Fruit fly (Drosophila melanogaster) whole organism, adult: ENCODE data around the gene Snmp2.
A peak's percentile ranks its signal among the peaks of the same experiment; 100 is the strongest.

ENCODE experiments used
- CG11617 ChIP-seq: fragments of 200-800 bp; sonication (Bioruptor generic); optimal IDR thresholded peaks from 2 replicates; lab custom pipeline; 2017; ENCODE audit warnings: mild to moderate bottlenecking, missing biosample characterization, missing genetic modification reagents, missing genetic modification characterization
- CG12768 ChIP-seq: fragments of 200-800 bp; sonication (Bioruptor generic); optimal IDR thresholded peaks from 2 replicates; lab custom pipeline; 2017; ENCODE audit warnings: missing biosample characterization, missing genetic modification characterization, mild to moderate bottlenecking, moderate library complexity, missing genetic modification reagents
- CG14711 ChIP-seq: fragments of 200-800 bp; sonication (Bioruptor generic); optimal IDR thresholded peaks from 2 replicates; lab custom pipeline; 2018; ENCODE audit warnings: missing biosample characterization, mild to moderate bottlenecking, missing genetic modification characterization, moderate library complexity
- CG1620 ChIP-seq: fragments of 200-800 bp; sonication (Bioruptor generic); optimal IDR thresholded peaks from 2 replicates; lab custom pipeline; 2016; ENCODE audit warnings: missing biosample characterization, missing genetic modification characterization
- CG33017 ChIP-seq: fragments of 200-800 bp; sonication (Bioruptor generic); optimal IDR thresholded peaks from 2 replicates; lab custom pipeline; 2018; ENCODE audit warnings: missing biosample characterization, mild to moderate bottlenecking, missing genetic modification characterization, moderate library complexity
- CG5204 ChIP-seq: fragments of 200-800 bp; sonication (Bioruptor generic); optimal IDR thresholded peaks from 2 replicates; lab custom pipeline; 2016; ENCODE audit warnings: missing biosample characterization, missing genetic modification characterization
- CG7045 ChIP-seq: fragments of 200-800 bp; sonication (Bioruptor generic); optimal IDR thresholded peaks from 2 replicates; lab custom pipeline; 2017; ENCODE audit warnings: missing biosample characterization, mild to moderate bottlenecking, missing genetic modification characterization
- CG7101 ChIP-seq: fragments of 200-800 bp; sonication (Bioruptor generic); optimal IDR thresholded peaks from 2 replicates; lab custom pipeline; 2018; ENCODE audit warnings: missing biosample characterization, mild to moderate bottlenecking, missing genetic modification characterization, moderate library complexity
- Clk ChIP-seq: fragments of 200-800 bp; sonication (Bioruptor generic); optimal IDR thresholded peaks from 2 replicates; lab custom pipeline; 2017; ENCODE audit warnings: missing biosample characterization, missing genetic modification characterization
- Crg-1 ChIP-seq: fragments of 200-800 bp; sonication (Bioruptor generic); optimal IDR thresholded peaks from 2 replicates; lab custom pipeline; 2016; ENCODE audit warnings: missing biosample characterization, missing genetic modification characterization
- Hr96 ChIP-seq: fragments of 200-800 bp; sonication (Bioruptor generic); optimal IDR thresholded peaks from 2 replicates; lab custom pipeline; 2016; ENCODE audit warnings: missing biosample characterization, missing genetic modification characterization
- Mnt ChIP-seq: fragments of 200-800 bp; sonication (Bioruptor generic); optimal IDR thresholded peaks from 2 replicates; lab custom pipeline; 2016; ENCODE audit warnings: missing biosample characterization, mild to moderate bottlenecking, missing genetic modification characterization
- bab1 ChIP-seq: fragments of 200-800 bp; sonication (Bioruptor generic); optimal IDR thresholded peaks from 3 replicates; lab custom pipeline; 2019; ENCODE audit warnings: missing biosample characterization, mild to moderate bottlenecking, missing genetic modification characterization, moderate library complexity
- cic ChIP-seq: fragments of 200-800 bp; sonication (Bioruptor generic); optimal IDR thresholded peaks from 2 replicates; lab custom pipeline; 2017; ENCODE audit warnings: missing biosample characterization, mild to moderate bottlenecking, missing genetic modification characterization, moderate library complexity
- cnc ChIP-seq, 2 experiments: fragments of >200 bp; optimal IDR thresholded peaks; 2 replicates each; lab custom pipeline; 2017
- kay ChIP-seq: fragments of 200-800 bp; sonication (Bioruptor generic); peaks from one replicate; lab custom pipeline; 2016; ENCODE audit warnings: missing biosample characterization, missing genetic modification characterization, borderline replicate concordance
- ovo ChIP-seq: fragments of 200-800 bp; sonication (Bioruptor generic); optimal IDR thresholded peaks from 2 replicates; lab custom pipeline; 2016; ENCODE audit warnings: missing biosample characterization, missing genetic modification characterization
- pad ChIP-seq: fragments of 200-800 bp; sonication (Bioruptor generic); optimal IDR thresholded peaks from 3 replicates; lab custom pipeline; 2017; ENCODE audit warnings: missing biosample characterization, missing genetic modification characterization, mild to moderate bottlenecking, moderate library complexity, missing genetic modification reagents
- tj ChIP-seq: fragments of 200-800 bp; sonication (Bioruptor generic); optimal IDR thresholded peaks from 3 replicates; lab custom pipeline; 2017; ENCODE audit warnings: missing biosample characterization, mild to moderate bottlenecking, missing genetic modification characterization, moderate library complexity
- toe ChIP-seq: fragments of 200-800 bp; sonication (Bioruptor generic); optimal IDR thresholded peaks from 2 replicates; lab custom pipeline; 2016; ENCODE audit warnings: missing biosample characterization, missing genetic modification characterization

The Snmp2 gene

DNA sequence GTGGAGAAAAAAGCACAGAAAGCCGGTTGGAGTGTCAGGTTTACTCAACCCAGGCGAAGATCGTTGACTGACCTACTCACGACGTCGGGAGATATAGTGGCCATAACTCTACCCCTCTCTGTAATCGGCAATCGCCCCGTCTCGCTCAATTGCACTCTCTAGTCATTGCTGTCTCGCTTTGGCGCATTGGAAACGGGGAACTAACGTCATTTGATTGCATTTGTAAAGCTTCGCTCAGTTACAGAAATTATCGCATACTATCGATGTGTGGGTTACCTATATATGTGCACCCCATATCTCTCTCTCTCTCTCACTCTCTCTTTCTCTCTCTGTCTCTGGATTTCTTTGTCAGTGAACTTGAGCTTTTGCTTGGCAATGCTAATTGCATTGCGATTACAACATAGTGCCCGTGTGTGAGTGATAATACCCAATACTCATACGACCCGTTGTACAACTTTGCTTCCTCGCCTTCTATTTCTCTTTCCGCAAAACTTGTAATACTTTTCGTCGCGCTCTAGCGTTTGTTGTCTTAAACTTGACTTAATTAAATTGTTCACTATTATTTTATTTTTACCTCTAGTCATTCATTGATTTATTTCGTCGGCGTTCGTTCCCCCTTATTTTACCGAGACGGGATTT, 29.4 kb upstream of the Snmp2 start:
- TF ChIP-seq CG5204 (GFP tag; lab: Kevin White, UChicago) (no peak), Crg-1 (GFP tag; lab: Kevin White, UChicago) (no peak), Mnt (peak; percentile 62), Hr96 (GFP tag; lab: Kevin White, UChicago) (no peak), CG14711 (tag; lab: Kevin White, UChicago) (no peak), pad (GFP tag; lab: Kevin White, UChicago) (peak; percentile 100), CG1620 (no peak), CG11617 (no peak), CG12768 (GFP tag; lab: Kevin White, UChicago) (peak; percentile 65), Clk (GFP tag; lab: Kevin White, UChicago) (peak; percentile 70), cic (GFP tag; lab: Kevin White, UChicago) (peak; percentile 99), kay (peak; percentile 88), CG33017 (tag; lab: Kevin White, UChicago) (peak; percentile 23), CG7101 (tag; lab: Kevin White, UChicago) (peak; percentile 28), tj (peak; percentile 71)

DNA sequence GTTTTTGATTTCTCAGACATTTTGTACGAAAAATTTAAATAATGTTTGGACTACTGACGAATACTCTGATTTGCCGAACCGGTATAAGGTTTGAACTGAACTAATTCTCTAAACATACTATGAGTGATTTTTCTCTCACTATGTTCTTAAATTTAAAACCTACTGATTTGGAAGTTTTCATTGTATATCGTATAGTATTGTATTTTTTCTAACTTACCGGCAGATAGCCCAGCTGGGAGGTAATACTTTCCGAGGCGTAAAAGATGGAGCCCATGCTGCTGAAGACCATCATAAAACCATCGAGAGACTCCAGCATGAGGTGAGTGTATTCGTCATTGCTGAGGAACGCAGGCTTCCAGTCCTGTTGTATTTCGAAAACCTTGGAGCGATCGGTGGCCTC, 25.4 kb upstream of the Snmp2 start, which contains the start of gene CG32371:
TSS of gene CG32371 (minus strand) at position 101 of the 400 bp plus-strand sequence.
- TF ChIP-seq ovo = no peak
- TF ChIP-seq CG11617 = no peak
- TF ChIP-seq CG5204 (GFP tag; lab: Kevin White, UChicago) = no peak
- TF ChIP-seq Hr96 (GFP tag; lab: Kevin White, UChicago) = no peak
- TF ChIP-seq CG14711 (tag; lab: Kevin White, UChicago) = no peak
- no peak for TF ChIP-seq CG7045 (GFP tag; lab: Kevin White, UChicago)
- TF ChIP-seq kay = no peak
- TF ChIP-seq CG7101 (tag; lab: Kevin White, UChicago) = no peak
- no peak for TF ChIP-seq cnc (optimal IDR thresholded peaks at IDR 0.05; lab: Kevin White, UChicago)
- no peak for TF ChIP-seq cic (GFP tag; lab: Kevin White, UChicago)
- TF ChIP-seq CG1620 = no peak
- TF ChIP-seq pad (GFP tag; lab: Kevin White, UChicago) = no peak
- no peak for TF ChIP-seq Clk (GFP tag; lab: Kevin White, UChicago)
- no peak for TF ChIP-seq Mnt
- TF ChIP-seq CG12768 (GFP tag; lab: Kevin White, UChicago) = no peak
- no peak for TF ChIP-seq Crg-1 (GFP tag; lab: Kevin White, UChicago)
- no peak for TF ChIP-seq toe (GFP tag; lab: Kevin White, UChicago)
- TF ChIP-seq bab1 = no peak

DNA sequence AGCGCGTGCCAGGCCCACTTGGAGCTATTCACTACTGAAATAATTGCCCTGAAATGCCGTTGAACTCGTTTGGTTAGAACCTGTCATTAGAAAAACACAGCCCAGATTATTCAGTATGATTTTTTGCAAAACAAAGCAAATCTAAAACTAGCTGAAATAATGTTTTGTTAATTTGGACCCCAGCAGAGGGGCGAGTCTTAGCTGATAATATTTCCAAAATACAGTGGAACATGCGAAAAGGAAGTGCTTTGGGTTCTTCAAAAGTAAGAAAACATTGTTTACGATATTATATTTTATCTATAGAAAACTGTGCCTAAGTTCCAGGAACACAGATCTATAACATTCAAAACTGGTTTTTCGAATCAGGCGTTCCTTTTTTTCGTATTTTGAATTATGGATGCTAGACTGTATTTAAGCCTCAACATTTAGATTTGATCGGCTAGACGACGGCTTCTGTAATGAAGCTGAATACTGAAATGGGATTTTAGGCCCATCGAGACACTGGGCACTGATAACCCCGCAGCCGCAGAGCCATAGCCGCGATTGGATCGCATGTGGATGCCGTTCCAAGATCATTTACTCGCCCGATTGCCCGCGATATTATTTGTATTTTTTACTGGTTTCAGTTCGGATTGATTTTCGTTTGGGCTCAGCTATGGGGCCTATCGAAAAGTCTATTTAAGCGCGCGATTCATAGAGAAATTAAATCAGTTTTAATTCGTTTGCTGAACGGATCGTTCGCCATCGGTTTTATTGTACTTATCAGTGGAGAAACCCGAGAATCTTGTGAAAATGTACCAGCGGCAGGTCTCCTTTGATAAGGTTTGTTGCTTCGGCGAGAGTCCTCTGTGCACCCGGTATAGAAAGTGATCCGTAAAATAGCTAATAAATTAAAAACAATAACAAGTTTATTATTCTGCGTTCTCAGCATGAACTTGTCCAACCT, 17.3 kb upstream of the Snmp2 start, which contains the start of gene Hn:
TSS of gene Hn (plus strand) at position 619 of the 946 bp plus-strand sequence.
- TF ChIP-seq cic (GFP tag; lab: Kevin White, UChicago) (no peak), cnc (optimal IDR thresholded peaks at IDR 0.05; lab: Kevin White, UChicago) (no peak), bab1 (no peak), Hr96 (GFP tag; lab: Kevin White, UChicago) (no peak), CG12768 (GFP tag; lab: Kevin White, UChicago) (no peak), pad (GFP tag; lab: Kevin White, UChicago) (no peak), CG11617 (no peak), Crg-1 (GFP tag; lab: Kevin White, UChicago) (no peak), CG5204 (GFP tag; lab: Kevin White, UChicago) (no peak)

DNA sequence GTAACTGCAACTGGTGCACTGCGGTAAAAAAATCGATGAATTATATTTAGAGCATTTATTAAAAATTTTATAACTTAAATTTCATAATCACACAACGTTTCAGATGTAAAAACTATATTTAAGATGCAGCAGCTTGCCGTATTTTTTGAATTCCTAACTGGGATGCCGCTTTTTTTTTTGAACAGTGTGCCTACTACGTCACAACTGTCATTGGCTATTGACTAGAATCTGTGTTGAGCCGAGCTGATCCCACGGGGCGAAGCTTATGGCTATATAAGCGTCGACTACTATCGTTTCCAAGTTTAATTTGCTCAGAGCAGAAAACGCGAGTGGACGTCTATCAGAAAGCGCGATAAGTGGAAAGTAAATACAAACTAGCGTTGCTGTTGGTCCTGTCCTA, 11.3 kb upstream of the Snmp2 start, which contains the start of gene CG7409:
TSS of gene CG7409 (plus strand) at position 301 of the 400 bp plus-strand sequence.
- no peak for TF ChIP-seq CG7045 (GFP tag; lab: Kevin White, UChicago)
- TF ChIP-seq CG33017 (tag; lab: Kevin White, UChicago) = peak; percentile 16
- TF ChIP-seq CG5204 (GFP tag; lab: Kevin White, UChicago) = peak; percentile 30

DNA sequence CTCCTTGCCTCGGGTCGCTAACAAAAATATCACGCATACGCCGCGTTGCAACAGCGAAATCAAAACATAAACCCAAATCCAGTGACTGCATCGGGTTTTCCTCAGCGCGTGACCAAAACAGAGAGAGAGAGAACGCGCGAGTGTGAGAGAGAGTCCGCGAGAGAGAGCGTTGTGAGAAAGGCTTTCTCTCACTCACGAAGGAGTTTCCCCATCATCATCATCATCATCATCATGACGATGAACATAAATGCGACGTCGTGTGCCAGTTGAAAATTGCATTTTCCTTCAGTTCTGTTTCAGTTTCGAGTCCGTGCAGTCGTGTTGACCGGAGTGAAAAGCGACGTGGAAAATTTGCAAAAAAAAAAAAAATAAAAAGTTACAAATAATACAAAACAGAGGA, 4.2 kb upstream of the Snmp2 start, which contains the start of gene CG13685:
TSS of gene CG13685 (plus strand) at position 301 of the 400 bp plus-strand sequence.
- TF ChIP-seq ovo (no peak), CG5204 (GFP tag; lab: Kevin White, UChicago) (no peak), kay (no peak), CG14711 (tag; lab: Kevin White, UChicago) (no peak), Crg-1 (GFP tag; lab: Kevin White, UChicago) (no peak), CG11617 (no peak), Mnt (no peak), cnc (optimal IDR thresholded peaks at IDR 0.05; lab: Kevin White, UChicago) (no peak)

DNA sequence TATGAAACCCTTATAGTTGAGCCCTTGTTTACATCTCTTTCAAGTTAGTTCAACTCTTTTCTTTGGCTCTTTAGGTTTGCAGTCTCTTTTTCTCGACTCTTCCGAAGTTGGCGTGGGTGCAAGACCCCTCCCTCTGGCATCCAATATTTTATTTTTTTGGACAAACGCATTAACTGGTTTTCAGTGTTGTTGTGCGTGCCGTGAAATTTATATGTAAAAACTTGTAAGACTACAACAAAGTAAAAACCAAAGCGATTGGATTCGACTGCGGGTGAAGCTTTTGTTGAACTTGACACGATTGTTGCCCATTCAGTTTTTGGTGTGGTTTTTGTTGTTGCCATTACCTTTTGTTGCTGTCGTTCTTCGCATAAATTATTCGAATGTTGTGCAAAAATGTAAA, 900 bp upstream of the Snmp2 start:
- no peak for TF ChIP-seq cnc (optimal IDR thresholded peaks at IDR 0.05; lab: Kevin White, UChicago)
- no peak for TF ChIP-seq toe (GFP tag; lab: Kevin White, UChicago)
- TF ChIP-seq bab1 = no peak
- no peak for TF ChIP-seq CG14711 (tag; lab: Kevin White, UChicago)
- no peak for TF ChIP-seq CG1620
- TF ChIP-seq CG5204 (GFP tag; lab: Kevin White, UChicago) = no peak
- TF ChIP-seq ovo = no peak
- no peak for TF ChIP-seq cic (GFP tag; lab: Kevin White, UChicago)
- no peak for TF ChIP-seq CG12768 (GFP tag; lab: Kevin White, UChicago)
- no peak for TF ChIP-seq Hr96 (GFP tag; lab: Kevin White, UChicago)
- no peak for TF ChIP-seq CG33017 (tag; lab: Kevin White, UChicago)
- no peak for TF ChIP-seq CG7101 (tag; lab: Kevin White, UChicago)
- TF ChIP-seq kay = no peak
- TF ChIP-seq Crg-1 (GFP tag; lab: Kevin White, UChicago) = no peak
- TF ChIP-seq CG7045 (GFP tag; lab: Kevin White, UChicago) = no peak
- no peak for TF ChIP-seq Clk (GFP tag; lab: Kevin White, UChicago)
- no peak for TF ChIP-seq CG11617
- no peak for TF ChIP-seq pad (GFP tag; lab: Kevin White, UChicago)
